Worm (Caenorhabditis elegans): ENCODE results near the gene str-45.

DNA sequence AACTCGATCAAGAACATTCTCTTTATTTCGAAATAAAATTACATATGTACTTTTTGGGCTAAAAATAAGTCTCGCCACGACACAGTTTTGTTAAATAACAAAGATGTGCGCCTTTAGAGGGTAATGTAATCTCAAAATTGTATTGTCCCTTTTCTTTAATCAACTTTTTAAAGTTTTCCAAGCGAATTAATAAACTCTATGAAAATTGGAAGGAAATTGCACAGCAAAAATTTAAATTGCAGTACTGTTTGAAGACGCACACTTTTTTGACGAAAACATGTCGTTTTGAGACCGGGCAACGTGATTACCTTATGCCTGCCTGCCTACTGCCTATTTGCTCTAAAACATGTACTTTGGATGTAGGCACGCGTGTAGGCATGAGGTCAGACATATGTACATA is 33.2 kb downstream of the str-45 start:
- TF ChIP-seq him-1 (tag; optimal IDR thresholded peaks at IDR 0.05) (no peak), W03F9.2 (tag; optimal IDR thresholded peaks at IDR 0.05) (no peak), dao-5 (tag; optimal IDR thresholded peaks at IDR 0.05) (no peak)
